Fruit fly (Drosophila melanogaster) whole organism, adult: ENCODE results near the gene CG14205.

Experiments used
- CG12768 ChIP-seq: fragments of 200-800 bp; sonication (Bioruptor generic); optimal IDR thresholded peaks from 2 replicates; lab custom pipeline; 2017; ENCODE audit warnings: missing biosample characterization, missing genetic modification characterization, mild to moderate bottlenecking, moderate library complexity, missing genetic modification reagents
- CG14711 ChIP-seq: fragments of 200-800 bp; sonication (Bioruptor generic); optimal IDR thresholded peaks from 2 replicates; lab custom pipeline; 2018; ENCODE audit warnings: missing biosample characterization, mild to moderate bottlenecking, missing genetic modification characterization, moderate library complexity
- CG5204 ChIP-seq: fragments of 200-800 bp; sonication (Bioruptor generic); optimal IDR thresholded peaks from 2 replicates; lab custom pipeline; 2016; ENCODE audit warnings: missing biosample characterization, missing genetic modification characterization
- CG7045 ChIP-seq: fragments of 200-800 bp; sonication (Bioruptor generic); optimal IDR thresholded peaks from 2 replicates; lab custom pipeline; 2017; ENCODE audit warnings: missing biosample characterization, mild to moderate bottlenecking, missing genetic modification characterization
- Clk ChIP-seq: fragments of 200-800 bp; sonication (Bioruptor generic); optimal IDR thresholded peaks from 2 replicates; lab custom pipeline; 2017; ENCODE audit warnings: missing biosample characterization, missing genetic modification characterization
- Mnt ChIP-seq: fragments of 200-800 bp; sonication (Bioruptor generic); optimal IDR thresholded peaks from 2 replicates; lab custom pipeline; 2016; ENCODE audit warnings: missing biosample characterization, mild to moderate bottlenecking, missing genetic modification characterization
- cic ChIP-seq: fragments of 200-800 bp; sonication (Bioruptor generic); optimal IDR thresholded peaks from 2 replicates; lab custom pipeline; 2017; ENCODE audit warnings: missing biosample characterization, mild to moderate bottlenecking, missing genetic modification characterization, moderate library complexity
- kay ChIP-seq: fragments of 200-800 bp; sonication (Bioruptor generic); peaks from one replicate; lab custom pipeline; 2016; ENCODE audit warnings: missing biosample characterization, missing genetic modification characterization, borderline replicate concordance
- ovo ChIP-seq: fragments of 200-800 bp; sonication (Bioruptor generic); optimal IDR thresholded peaks from 2 replicates; lab custom pipeline; 2016; ENCODE audit warnings: missing biosample characterization, missing genetic modification characterization
- tj ChIP-seq: fragments of 200-800 bp; sonication (Bioruptor generic); optimal IDR thresholded peaks from 3 replicates; lab custom pipeline; 2017; ENCODE audit warnings: missing biosample characterization, mild to moderate bottlenecking, missing genetic modification characterization, moderate library complexity
- toe ChIP-seq: fragments of 200-800 bp; sonication (Bioruptor generic); optimal IDR thresholded peaks from 2 replicates; lab custom pipeline; 2016; ENCODE audit warnings: missing biosample characterization, missing genetic modification characterization

dm6 chrX:19613473-19613872 lies 21.1 kb downstream of the CG14205 start:
- TF ChIP-seq CG12768 (GFP tag; lab: Kevin White, UChicago) (no peak), Mnt (GFP tag; lab: Kevin White, UChicago) (peak; percentile 68), cic (GFP tag; lab: Kevin White, UChicago) (no peak), toe (no peak), kay (GFP tag; lab: Kevin White, UChicago) (no peak), ovo (GFP tag; lab: Kevin White, UChicago) (no peak), CG7045 (GFP tag; lab: Kevin White, UChicago) (no peak), CG5204 (GFP tag; lab: Kevin White, UChicago) (no peak), tj (GFP tag; lab: Kevin White, UChicago) (peak; percentile 32), Clk (GFP tag; lab: Kevin White, UChicago) (no peak), CG14711 (tag; lab: Kevin White, UChicago) (peak; percentile 38)
